Fruit fly (Drosophila melanogaster) whole organism, embryonic: ENCODE measurements around the gene gw.

Experiments used
- Adf1 ChIP-seq: fragments of 200-800 bp; sonication (Bioruptor generic); IDR thresholded peaks from 2 replicates; pipeline ENCODE4 v1.3.6; 2022; ENCODE audit warnings: missing biosample characterization, missing genetic modification characterization
- Bdp1 ChIP-seq: fragments of 200-800 bp; sonication (Bioruptor generic); optimal IDR thresholded peaks from 3 replicates; lab custom pipeline; 2016; ENCODE audit warnings: missing biosample characterization, missing genetic modification characterization
- Blimp-1 ChIP-seq: fragments of 200-800 bp; sonication (Bioruptor generic); optimal IDR thresholded peaks from 3 replicates; lab custom pipeline; 2018; ENCODE audit warnings: missing biosample characterization, missing genetic modification characterization, mild to moderate bottlenecking, moderate library complexity, missing genetic modification reagents
- CG10274 ChIP-seq: fragments of 200-800 bp; sonication (Bioruptor generic); optimal IDR thresholded peaks from 3 replicates; lab custom pipeline; 2017; ENCODE audit warnings: missing biosample characterization, mild to moderate bottlenecking, missing genetic modification characterization
- CG10431 ChIP-seq: fragments of 200-800 bp; sonication (Bioruptor generic); optimal IDR thresholded peaks from 3 replicates; lab custom pipeline; 2018; ENCODE audit warnings: missing biosample characterization, mild to moderate bottlenecking, missing genetic modification characterization
- CG10565 ChIP-seq: fragments of 200-800 bp; sonication (Bioruptor generic); optimal IDR thresholded peaks from 3 replicates; lab custom pipeline; 2016; ENCODE audit warnings: missing biosample characterization, mild to moderate bottlenecking, missing genetic modification characterization
- CG10654 ChIP-seq: fragments of 200-800 bp; sonication (Bioruptor generic); optimal IDR thresholded peaks from 2 replicates; lab custom pipeline; 2016; ENCODE audit warnings: missing biosample characterization, missing genetic modification characterization
- CG10979 ChIP-seq: fragments of 200-800 bp; sonication (Bioruptor generic); optimal IDR thresholded peaks from 2 replicates; lab custom pipeline; 2018; ENCODE audit warnings: missing biosample characterization, mild to moderate bottlenecking, missing genetic modification characterization, moderate library complexity
- CG11247 ChIP-seq: fragments of 200-800 bp; sonication (Bioruptor generic); IDR thresholded peaks from 2 replicates; pipeline ENCODE4 v1.3.6; 2022; ENCODE audit warnings: missing biosample characterization, missing genetic modification characterization
- CG12299 ChIP-seq: fragments of 200-800 bp; sonication (Bioruptor generic); optimal IDR thresholded peaks from 2 replicates; lab custom pipeline; 2018; ENCODE audit warnings: missing biosample characterization, mild to moderate bottlenecking, missing genetic modification characterization
- CG13424 ChIP-seq: fragments of 200-800 bp; sonication (Bioruptor generic); optimal IDR thresholded peaks from 2 replicates; lab custom pipeline; 2019; ENCODE audit warnings: missing biosample characterization, mild to moderate bottlenecking, missing genetic modification characterization, moderate library complexity
- CG13894 ChIP-seq: fragments of 200-800 bp; sonication (Bioruptor generic); optimal IDR thresholded peaks from 3 replicates; lab custom pipeline; 2018; ENCODE audit warnings: missing biosample characterization, mild to moderate bottlenecking, missing genetic modification characterization, moderate library complexity
- CG17186 ChIP-seq: fragments of 200-800 bp; sonication (Bioruptor generic); optimal IDR thresholded peaks from 3 replicates; lab custom pipeline; 2017; ENCODE audit warnings: missing biosample characterization, missing genetic modification reagents, missing genetic modification characterization
- CG2889 ChIP-seq: fragments of 200-800 bp; sonication (Bioruptor generic); IDR thresholded peaks from 3 replicates; pipeline ENCODE4 v1.3.6; 2022; ENCODE audit warnings: missing biosample characterization, missing genetic modification characterization
- CG3281 ChIP-seq: fragments of 200-800 bp; sonication (Bioruptor generic); optimal IDR thresholded peaks from 3 replicates; lab custom pipeline; 2017; ENCODE audit warnings: missing biosample characterization, mild to moderate bottlenecking, missing genetic modification characterization
- CG3407 ChIP-seq: fragments of 200-800 bp; sonication (Bioruptor generic); optimal IDR thresholded peaks from 2 replicates; lab custom pipeline; 2018; ENCODE audit warnings: missing biosample characterization, mild to moderate bottlenecking, missing genetic modification characterization
- CG3726 ChIP-seq: fragments of 200-800 bp; sonication (Bioruptor generic); IDR thresholded peaks from 3 replicates; pipeline ENCODE4, ENCODE4 v1.3.6; 2022; ENCODE audit warnings: missing biosample characterization, missing genetic modification characterization
- CG5953 ChIP-seq: fragments of 200-800 bp; sonication (Bioruptor generic); IDR thresholded peaks from 2 replicates; pipeline ENCODE4 v1.3.6; 2022; ENCODE audit warnings: missing biosample characterization, missing genetic modification characterization
- CG6689 ChIP-seq: fragments of 200-800 bp; sonication (Bioruptor generic); IDR thresholded peaks from 2 replicates; pipeline ENCODE4 v1.3.6; 2022; ENCODE audit warnings: missing biosample characterization, missing genetic modification characterization
- CG6854 ChIP-seq: fragments of 200-800 bp; sonication (Bioruptor generic); optimal IDR thresholded peaks from 3 replicates; lab custom pipeline; 2017; ENCODE audit warnings: missing biosample characterization, mild to moderate bottlenecking, missing genetic modification characterization
- CG8944 ChIP-seq: fragments of 200-800 bp; sonication (Bioruptor generic); optimal IDR thresholded peaks from 3 replicates; lab custom pipeline; 2016; ENCODE audit warnings: missing biosample characterization, missing genetic modification characterization
- CG9932 ChIP-seq: fragments of 200-800 bp; sonication (Bioruptor generic); IDR thresholded peaks from 2 replicates; pipeline ENCODE4 v1.3.6; 2022; ENCODE audit warnings: missing biosample characterization, missing genetic modification characterization
- D19A ChIP-seq: fragments of 200-800 bp; optimal IDR thresholded peaks from 3 replicates; lab custom pipeline; 2019; ENCODE audit warnings: missing biosample characterization, mild to moderate bottlenecking, missing genetic modification characterization, moderate library complexity
- Dbx ChIP-seq: fragments of 200-800 bp; sonication (Bioruptor generic); IDR thresholded peaks from 3 replicates; pipeline ENCODE4 v1.3.6; 2022; ENCODE audit warnings: missing biosample characterization, missing genetic modification characterization
- Fer1 ChIP-seq: fragments of 200-800 bp; sonication (Bioruptor generic); optimal IDR thresholded peaks from 2 replicates; lab custom pipeline; 2017; ENCODE audit warnings: missing biosample characterization, mild to moderate bottlenecking, missing genetic modification characterization
- GATAe ChIP-seq: fragments of 200-800 bp; sonication (Bioruptor generic); conservative IDR thresholded peaks from 2 replicates; pipeline ENCODE4 v1.3.6; 2022; ENCODE audit warnings: missing biosample characterization, missing genetic modification characterization
- Nf-YC ChIP-seq: fragments of 200-800 bp; optimal IDR thresholded peaks from 3 replicates; lab custom pipeline; 2019; ENCODE audit warnings: missing biosample characterization, mild to moderate bottlenecking, missing genetic modification characterization, moderate library complexity
- Rfx ChIP-seq: fragments of 200-800 bp; sonication (Bioruptor generic); IDR thresholded peaks from 2 replicates; pipeline ENCODE4 v1.3.6; 2022; ENCODE audit warnings: missing biosample characterization, missing genetic modification characterization
- Ssrp ChIP-seq: fragments of 200-800 bp; sonication (Bioruptor generic); optimal IDR thresholded peaks from 2 replicates; lab custom pipeline; 2018; ENCODE audit warnings: missing biosample characterization, mild to moderate bottlenecking, missing genetic modification characterization, moderate library complexity
- Tbp ChIP-seq: fragments of >200 bp; optimal IDR thresholded peaks from 2 replicates; lab custom pipeline; 2018; ENCODE audit warnings: missing biosample characterization, missing genetic modification characterization
- amos ChIP-seq: fragments of 200-800 bp; sonication (Bioruptor generic); IDR thresholded peaks from 2 replicates; pipeline ENCODE4 v1.3.6; 2022; ENCODE audit warnings: missing biosample characterization, missing genetic modification characterization; ENCODE audit not compliant: partially characterized antibody
- ase ChIP-seq: fragments of 200-800 bp; sonication (Bioruptor generic); IDR thresholded peaks from 3 replicates; pipeline ENCODE4 v1.3.6; 2022; ENCODE audit warnings: missing biosample characterization, missing genetic modification characterization
- ash1 ChIP-seq: fragments of 200-800 bp; sonication (Bioruptor generic); optimal IDR thresholded peaks from 2 replicates; lab custom pipeline; 2018; ENCODE audit warnings: missing biosample characterization, mild to moderate bottlenecking, missing genetic modification characterization
- btn ChIP-seq: fragments of 200-800 bp; sonication (Bioruptor generic); optimal IDR thresholded peaks from 2 replicates; lab custom pipeline; 2016; ENCODE audit warnings: missing biosample characterization, missing genetic modification characterization
- cg ChIP-seq: fragments of 200-800 bp; sonication (Bioruptor generic); optimal IDR thresholded peaks from 3 replicates; lab custom pipeline; 2019; ENCODE audit warnings: missing biosample characterization, mild to moderate bottlenecking, missing genetic modification characterization, moderate library complexity
- dmrt99B ChIP-seq: fragments of 200-800 bp; sonication (Bioruptor generic); optimal IDR thresholded peaks from 2 replicates; lab custom pipeline; 2018; ENCODE audit warnings: missing biosample characterization, mild to moderate bottlenecking, missing genetic modification characterization, moderate library complexity
- gce ChIP-seq: fragments of 200-800 bp; sonication (Bioruptor generic); IDR thresholded peaks from 3 replicates; pipeline ENCODE4 v1.3.6; 2022; ENCODE audit warnings: missing biosample characterization, missing genetic modification characterization
- gem ChIP-seq: fragments of 200-800 bp; sonication (Bioruptor generic); optimal IDR thresholded peaks from 2 replicates; lab custom pipeline; 2019; ENCODE audit warnings: missing biosample characterization, mild to moderate bottlenecking, missing genetic modification characterization, moderate library complexity
- ham ChIP-seq: fragments of 200-800 bp; sonication (Bioruptor generic); IDR thresholded peaks from 2 replicates; pipeline ENCODE4 v1.3.6; 2022; ENCODE audit warnings: missing biosample characterization, missing genetic modification characterization
- her ChIP-seq: fragments of 200-800 bp; sonication (Bioruptor generic); optimal IDR thresholded peaks from 2 replicates; lab custom pipeline; 2016; ENCODE audit warnings: missing biosample characterization, missing genetic modification characterization
- hkb ChIP-seq, 2 experiments: fragments of 200-800 bp in 1 of 2; fragments of >200 bp in 1 of 2; sonication (Bioruptor generic) in 1 of 2; IDR thresholded peaks in 1 of 2; optimal IDR thresholded peaks in 1 of 2; 2 replicates each; pipeline versions ENCODE4 v1.3.6 to Lab custom; 2017 to 2022; ENCODE audit warnings: missing biosample characterization in 1 of 2, missing genetic modification characterization in 1 of 2
- lab ChIP-seq: fragments of 200-800 bp; sonication (Bioruptor generic); optimal IDR thresholded peaks from 3 replicates; lab custom pipeline; 2017; ENCODE audit warnings: missing biosample characterization, missing genetic modification characterization, mild to moderate bottlenecking, moderate library complexity, missing genetic modification reagents
- odd ChIP-seq: fragments of 200-800 bp; sonication (Bioruptor generic); optimal IDR thresholded peaks from 2 replicates; lab custom pipeline; 2017; ENCODE audit warnings: missing biosample characterization, mild to moderate bottlenecking, missing genetic modification characterization
- rib ChIP-seq: fragments of 200-800 bp; sonication (Bioruptor generic); IDR thresholded peaks from 2 replicates; pipeline ENCODE4 v1.3.6; 2022; ENCODE audit warnings: missing biosample characterization, missing genetic modification characterization
- row ChIP-seq: fragments of 200-800 bp; sonication (Bioruptor generic); IDR thresholded peaks from 3 replicates; pipeline ENCODE4 v1.3.6; 2022; ENCODE audit warnings: missing biosample characterization, missing genetic modification characterization
- sob ChIP-seq: fragments of 200-800 bp; sonication (Bioruptor generic); IDR thresholded peaks from 2 replicates; pipeline ENCODE4 v1.3.6; 2022; ENCODE audit warnings: missing biosample characterization, missing genetic modification characterization
- sug ChIP-seq: fragments of 200-800 bp; optimal IDR thresholded peaks from 2 replicates; lab custom pipeline; 2019; ENCODE audit warnings: missing biosample characterization, mild to moderate bottlenecking, missing genetic modification characterization, moderate library complexity
- wek ChIP-seq: fragments of 200-800 bp; sonication (Bioruptor generic); optimal IDR thresholded peaks from 3 replicates; lab custom pipeline; 2018; ENCODE audit warnings: missing biosample characterization, mild to moderate bottlenecking, missing genetic modification characterization, moderate library complexity

gw gene

DNA sequence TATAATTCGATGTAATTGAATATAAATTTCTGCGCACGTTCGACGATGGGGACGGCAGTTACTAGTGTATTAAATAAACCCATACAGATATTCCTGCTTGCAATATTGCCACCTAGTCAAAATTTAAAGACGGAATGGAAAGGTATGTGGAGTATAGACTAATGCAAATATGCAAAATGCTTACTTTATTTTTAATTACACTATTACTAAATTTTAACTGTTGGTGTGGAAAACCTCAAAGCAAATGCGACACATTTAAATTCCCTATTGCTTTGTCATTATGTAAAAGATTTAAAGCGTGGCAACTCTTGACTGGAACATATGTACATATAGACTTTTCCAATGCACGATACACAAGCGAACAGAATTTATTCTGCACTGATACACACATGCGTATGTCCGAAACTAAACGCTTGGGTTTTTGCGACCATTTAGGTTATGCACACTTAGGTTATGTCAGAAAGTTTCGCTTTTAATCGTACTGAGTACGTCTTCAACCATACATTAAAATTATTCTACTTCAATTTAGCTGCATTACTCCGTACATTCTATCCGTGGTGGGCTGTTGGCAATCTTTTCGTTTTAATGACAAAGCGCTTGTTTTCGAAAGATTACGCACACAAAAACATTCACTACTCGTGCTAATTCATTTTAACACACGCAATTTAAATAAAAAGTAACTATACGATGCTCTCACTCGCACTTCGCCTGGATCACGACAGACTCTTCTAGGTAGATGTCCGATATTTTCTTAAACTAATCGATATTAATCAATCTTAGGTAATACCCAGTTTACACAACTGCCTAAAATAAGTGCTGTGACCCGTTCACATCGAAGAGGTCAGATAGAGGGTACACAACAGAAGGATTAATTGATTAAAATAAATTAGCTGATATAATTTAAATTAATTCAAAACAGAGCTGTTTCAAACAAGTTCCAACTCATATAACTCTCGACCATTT lies at the start of gene gw (continued):
- TF ChIP-seq lab (GFP tag; lab: Kevin White, UChicago) (no peak), D19A (tag; lab: Kevin White, UChicago) (peak; percentile 74), wek (GFP tag; lab: Kevin White, UChicago) (peak; percentile 72), Ssrp (peak; percentile 62), Fer1 (peak; percentile 80), CG10274 (GFP tag; lab: Kevin White, UChicago) (peak; percentile 24), CG6689 (GFP tag; lab: Robert Waterston, UW) (peak; percentile 80; the same call in 1 of the 2 replicates), gem (tag; lab: Kevin White, UChicago) (peak; percentile 86), sug (tag; lab: Kevin White, UChicago) (peak; percentile 70), CG10979 (peak; percentile 76), btn (GFP tag; lab: Kevin White, UChicago) (peak; percentile 3), CG3726 (GFP tag; lab: Robert Waterston, UW) (no peak), CG17186 (GFP tag; lab: Kevin White, UChicago) (peak; percentile 34), Dbx (peak; percentile 65; the same call in 2 of the 3 replicates), CG12299 (peak; percentile 76), odd (GFP tag; lab: Kevin White, UChicago) (peak; percentile 75), cg (GFP tag; lab: Kevin White, UChicago) (peak; percentile 71), CG3407 (GFP tag; lab: Kevin White, UChicago) (peak; percentile 69), row (GFP tag; lab: Robert Waterston, UW) (peak; percentile 87), CG2889 (no peak), hkb (optimal IDR thresholded peaks at IDR 0.05; lab: Kevin White, UChicago) (no peak), hkb (GFP tag; IDR thresholded peaks at IDR 0.05; lab: Robert Waterston, UW) (peak; percentile 84), gce (GFP tag; lab: Robert Waterston, UW) (no peak), CG5953 (GFP tag; lab: Robert Waterston, UW) (peak; percentile 71), Tbp (GFP tag; lab: Kevin White, UChicago) (no peak), CG10654 (GFP tag; lab: Kevin White, UChicago) (peak; percentile 75), ase (GFP tag; lab: Robert Waterston, UW) (no peak; the same call in 1 of the 3 replicates), Bdp1 (no peak), CG9932 (GFP tag; lab: Robert Waterston, UW) (no peak), CG13894 (no peak), CG11247 (GFP tag; lab: Robert Waterston, UW) (no peak), CG8944 (peak; percentile 73), CG10565 (GFP tag; lab: Kevin White, UChicago) (peak; percentile 65), CG13424 (tag; lab: Kevin White, UChicago) (peak; percentile 86), her (GFP tag; lab: Kevin White, UChicago) (peak; percentile 52), CG3281 (GFP tag; lab: Kevin White, UChicago) (peak; percentile 80), dmrt99B (no peak), sob (GFP tag; lab: Robert Waterston, UW) (peak; percentile 80), Blimp-1 (GFP tag; lab: Kevin White, UChicago) (no peak), Rfx (GFP tag; lab: Robert Waterston, UW) (peak; percentile 77; the same call in 1 of the 2 replicates), Nf-YC (tag; lab: Kevin White, UChicago) (peak; percentile 32), amos (GFP tag; lab: Robert Waterston, UW) (peak; percentile 81; the same call in 1 of the 2 replicates), GATAe (GFP tag; lab: Robert Waterston, UW) (no peak), Adf1 (GFP tag; lab: Robert Waterston, UW) (peak; percentile 32; the same call in 1 of the 2 replicates), rib (GFP tag; lab: Robert Waterston, UW) (peak; percentile 68), CG10431 (GFP tag; lab: Kevin White, UChicago) (peak; percentile 61), ash1 (no peak), ham (GFP tag; lab: Robert Waterston, UW) (no peak), CG6854 (GFP tag; lab: Kevin White, UChicago) (peak; percentile 66)
